Worm (Caenorhabditis elegans) whole organism, late embryonic: Measurements from ENCODE around the gene srd-21.

Experiments used
- C08G9.2 ChIP-seq: sonication (generic microtip); optimal IDR thresholded peaks from 2 replicates; lab custom pipeline; 2016; ENCODE audit warnings: mild to moderate bottlenecking, missing genetic modification characterization, moderate library complexity, missing compliant biosample characterization
- K02D7.2 ChIP-seq: sonication (generic microtip); optimal IDR thresholded peaks from 2 replicates; lab custom pipeline; 2017; ENCODE audit warnings: mild to moderate bottlenecking, missing genetic modification characterization, missing compliant biosample characterization
- Y22D7AL.16 ChIP-seq: sonication (generic microtip); optimal IDR thresholded peaks from 2 replicates; lab custom pipeline; 2016; ENCODE audit warnings: missing genetic modification characterization, missing compliant biosample characterization
- ama-1 ChIP-seq: fragments of 150-350 bp; optimal IDR thresholded peaks from 2 replicates; lab custom pipeline; 2014
- ceh-19 ChIP-seq: fragments of 200-800 bp; sonication (Bioruptor generic); optimal IDR thresholded peaks from 2 replicates; lab custom pipeline; 2018; ENCODE audit warnings: mild to moderate bottlenecking, missing genetic modification characterization, missing compliant biosample characterization
- ceh-24 ChIP-seq: sonication (generic microtip); optimal IDR thresholded peaks from 2 replicates; lab custom pipeline; 2016; ENCODE audit warnings: mild to moderate bottlenecking, missing genetic modification characterization, missing compliant biosample characterization
- ceh-30 ChIP-seq: fragments of 150-350 bp; optimal IDR thresholded peaks from 2 replicates; lab custom pipeline; 2014; ENCODE audit warnings: missing biosample characterization, missing genetic modification characterization
- ceh-34 ChIP-seq: sonication (generic microtip); optimal IDR thresholded peaks from 2 replicates; lab custom pipeline; 2016; ENCODE audit warnings: mild to moderate bottlenecking, missing genetic modification characterization, missing compliant biosample characterization
- ceh-45 ChIP-seq: fragments of 200-800 bp; sonication (Bioruptor generic); IDR thresholded peaks from 2 replicates; pipeline ENCODE4 v1.3.6; 2022; ENCODE audit warnings: missing genetic modification reagents, missing genetic modification characterization, missing compliant biosample characterization
- ceh-48 ChIP-seq: sonication (generic microtip); optimal IDR thresholded peaks from 2 replicates; lab custom pipeline; 2016; ENCODE audit warnings: missing genetic modification characterization, inconsistent platforms, missing compliant biosample characterization
- che-1 ChIP-seq: sonication (generic microtip); optimal IDR thresholded peaks from 2 replicates; lab custom pipeline; 2016; ENCODE audit warnings: mild to moderate bottlenecking, missing genetic modification characterization, missing compliant biosample characterization
- elt-2 ChIP-seq: sonication (generic microtip); optimal IDR thresholded peaks from 2 replicates; lab custom pipeline; 2016; ENCODE audit warnings: missing genetic modification reagents, missing genetic modification characterization, missing compliant biosample characterization
- elt-4 ChIP-seq: sonication (generic microtip); optimal IDR thresholded peaks from 2 replicates; lab custom pipeline; 2016; ENCODE audit warnings: missing genetic modification characterization, missing compliant biosample characterization
- eyg-1 ChIP-seq: sonication (generic microtip); optimal IDR thresholded peaks from 2 replicates; lab custom pipeline; 2016; ENCODE audit warnings: missing genotype, missing genetic modification characterization, missing compliant biosample characterization
- fax-1 ChIP-seq: sonication (generic microtip); optimal IDR thresholded peaks from 2 replicates; lab custom pipeline; 2016; ENCODE audit warnings: missing genotype, missing genetic modification characterization, missing compliant biosample characterization
- hlh-13 ChIP-seq: fragments of 200-800 bp; sonication (Bioruptor generic); optimal IDR thresholded peaks from 2 replicates; lab custom pipeline; 2018; ENCODE audit warnings: mild to moderate bottlenecking, missing genetic modification characterization, missing compliant biosample characterization
- hlh-15 ChIP-seq: sonication (generic microtip); optimal IDR thresholded peaks from 2 replicates; lab custom pipeline; 2016; ENCODE audit warnings: missing genetic modification characterization, missing compliant biosample characterization
- hlh-30 ChIP-seq: sonication (generic microtip); optimal IDR thresholded peaks from 2 replicates; lab custom pipeline; 2017; ENCODE audit warnings: antibody characterized with exemption, missing genetic modification characterization, missing compliant biosample characterization; ENCODE audit not compliant: insufficient read depth
- hlh-8 ChIP-seq: sonication (generic microtip); optimal IDR thresholded peaks from 2 replicates; lab custom pipeline; 2016; ENCODE audit warnings: missing genotype, missing genetic modification characterization, missing compliant biosample characterization
- lin-11 ChIP-seq: fragments of 200-800 bp; sonication (Bioruptor generic); optimal IDR thresholded peaks from 2 replicates; lab custom pipeline; 2018; ENCODE audit warnings: mild to moderate bottlenecking, missing genetic modification characterization, missing compliant biosample characterization
- madf-2 ChIP-seq: sonication (generic microtip); optimal IDR thresholded peaks from 2 replicates; lab custom pipeline; 2017; ENCODE audit warnings: missing genetic modification characterization, missing compliant biosample characterization
- mec-3 ChIP-seq: sonication (generic microtip); optimal IDR thresholded peaks from 2 replicates; lab custom pipeline; 2016; ENCODE audit warnings: borderline replicate concordance, missing genetic modification characterization, missing compliant biosample characterization
- nfya-1 ChIP-seq: sonication (generic microtip); optimal IDR thresholded peaks from 2 replicates; lab custom pipeline; 2017; ENCODE audit warnings: missing genetic modification characterization, mild to moderate bottlenecking, missing compliant biosample characterization, antibody characterized with exemption, moderate library complexity
- nhr-11 ChIP-seq: fragments of 150-350 bp; optimal IDR thresholded peaks from 2 replicates; lab custom pipeline; 2014; ENCODE audit warnings: missing biosample characterization, missing genetic modification characterization
- pag-3 ChIP-seq: sonication (generic microtip); optimal IDR thresholded peaks from 2 replicates; lab custom pipeline; 2016; ENCODE audit warnings: missing compliant biosample characterization, missing genetic modification characterization, borderline replicate concordance
- pat-9 ChIP-seq: fragments of 200-800 bp; sonication (Bioruptor generic); optimal IDR thresholded peaks from 2 replicates; lab custom pipeline; 2018; ENCODE audit warnings: mild to moderate bottlenecking, missing genetic modification characterization, moderate library complexity, missing compliant biosample characterization
- pax-1 ChIP-seq: fragments of 150-350 bp; optimal IDR thresholded peaks from 2 replicates; lab custom pipeline; 2014; ENCODE audit warnings: missing biosample characterization, missing genetic modification characterization
- rnt-1 ChIP-seq: sonication (generic microtip); optimal IDR thresholded peaks from 2 replicates; lab custom pipeline; 2016; ENCODE audit warnings: missing genetic modification characterization, missing compliant biosample characterization
- sox-2 ChIP-seq: fragments of 200-800 bp; sonication (Bioruptor generic); IDR thresholded peaks from 2 replicates; pipeline ENCODE4 v1.3.6; 2022; ENCODE audit warnings: missing genetic modification reagents, missing genetic modification characterization, missing compliant biosample characterization
- sox-4 ChIP-seq: sonication (generic microtip); optimal IDR thresholded peaks from 2 replicates; lab custom pipeline; 2017; ENCODE audit warnings: mild to moderate bottlenecking, missing genetic modification characterization, inconsistent platforms, missing compliant biosample characterization
- tbx-2 ChIP-seq: sonication (generic microtip); optimal IDR thresholded peaks from 2 replicates; lab custom pipeline; 2016; ENCODE audit warnings: missing genetic modification characterization, missing compliant biosample characterization
- tbx-7 ChIP-seq: sonication (generic microtip); optimal IDR thresholded peaks from 2 replicates; lab custom pipeline; 2016; ENCODE audit warnings: missing genotype, missing genetic modification characterization, missing compliant biosample characterization
- unc-3 ChIP-seq, 2 experiments: fragments of 200-800 bp in 1 of 2; sonication (Bioruptor generic) in 1 of 2; sonication (generic microtip) in 1 of 2; conservative IDR thresholded peaks in 1 of 2; optimal IDR thresholded peaks in 1 of 2; 2 replicates each; pipeline versions ENCODE4 v1.3.6 to Lab custom; 2016 to 2022; ENCODE audit warnings: missing compliant biosample characterization in 2 of 2, missing genetic modification characterization in 2 of 2, missing genetic modification reagents in 1 of 2
- unc-42 ChIP-seq: sonication (generic microtip); optimal IDR thresholded peaks from 2 replicates; lab custom pipeline; 2016; ENCODE audit warnings: missing genotype, missing genetic modification characterization, missing compliant biosample characterization
- ztf-16 ChIP-seq: sonication (generic microtip); optimal IDR thresholded peaks from 2 replicates; lab custom pipeline; 2017; ENCODE audit warnings: missing genetic modification characterization, missing compliant biosample characterization

srd-21 gene

DNA sequence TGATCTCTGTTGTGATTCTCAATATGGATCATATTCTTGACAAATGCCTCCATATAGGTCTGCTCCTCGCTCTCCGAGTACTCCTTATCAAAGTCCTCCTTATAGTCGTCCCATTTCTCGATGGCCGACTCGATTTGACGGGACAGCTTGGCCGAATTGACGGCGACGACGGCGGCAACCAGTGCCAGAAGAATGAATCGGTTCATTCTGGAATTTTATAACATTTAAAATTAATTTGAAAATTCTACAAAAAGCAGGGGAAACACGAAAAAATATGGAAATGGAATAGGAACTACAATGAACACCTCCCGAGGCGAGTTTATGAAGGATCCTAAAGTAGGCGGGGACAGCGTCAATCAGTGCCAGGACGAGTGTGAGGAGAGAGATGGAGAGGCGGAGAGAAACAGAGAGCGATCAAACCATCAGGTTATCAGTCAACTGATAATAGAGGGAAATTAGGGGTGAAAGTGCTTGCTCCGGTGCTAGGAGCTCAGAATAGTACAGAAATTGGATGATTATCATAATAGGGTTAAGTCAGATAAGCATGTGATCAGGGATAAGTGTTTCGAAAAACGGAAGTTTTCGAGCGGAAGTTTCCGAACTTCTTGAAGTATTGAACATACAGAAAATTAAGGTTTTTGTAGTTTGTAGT is 34.4 kb upstream of the srd-21 start, which contains the start of gene cpl-1:
TSS of gene cpl-1 (minus strand) at position 207 of the 652 bp plus-strand sequence.
- TF ChIP-seq hlh-13 (GFP tag; lab: Kevin White, UChicago) (no peak), elt-2 (tag; lab: Kevin White, UChicago) (peak; percentile 82), pax-1 (tag; lab: Kevin White, UChicago) (no peak), unc-3 (GFP tag; conservative IDR thresholded peaks at IDR 0.05; lab: Robert Waterston, UW) (no peak), unc-3 (tag; optimal IDR thresholded peaks at IDR 0.05; lab: Kevin White, UChicago) (no peak)

DNA sequence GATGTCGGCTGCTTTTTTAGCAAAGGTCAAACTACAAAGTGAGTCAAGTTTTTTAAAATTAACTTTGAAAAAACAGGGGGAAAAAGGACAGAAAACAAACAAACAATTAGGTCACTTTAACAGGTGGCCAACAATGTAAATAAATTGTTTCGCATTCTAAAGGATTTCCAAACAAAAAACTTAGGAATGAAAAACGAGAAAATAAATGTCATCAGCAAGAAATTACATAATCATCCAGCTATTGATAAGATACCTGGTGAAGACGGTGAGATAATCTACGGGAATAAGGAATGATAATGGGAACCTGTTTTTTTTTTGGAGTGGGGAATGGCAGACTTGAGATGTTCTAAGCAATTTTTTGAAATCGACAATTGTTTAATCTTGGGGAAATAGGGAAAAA is 33.6 kb upstream of the srd-21 start:
- TF ChIP-seq elt-2 (tag; lab: Kevin White, UChicago) (peak; percentile 50), sox-2 (GFP tag; lab: Robert Waterston, UW) (no peak)
- TF ChIP-seq, all 69 proteins: peak for 1

DNA sequence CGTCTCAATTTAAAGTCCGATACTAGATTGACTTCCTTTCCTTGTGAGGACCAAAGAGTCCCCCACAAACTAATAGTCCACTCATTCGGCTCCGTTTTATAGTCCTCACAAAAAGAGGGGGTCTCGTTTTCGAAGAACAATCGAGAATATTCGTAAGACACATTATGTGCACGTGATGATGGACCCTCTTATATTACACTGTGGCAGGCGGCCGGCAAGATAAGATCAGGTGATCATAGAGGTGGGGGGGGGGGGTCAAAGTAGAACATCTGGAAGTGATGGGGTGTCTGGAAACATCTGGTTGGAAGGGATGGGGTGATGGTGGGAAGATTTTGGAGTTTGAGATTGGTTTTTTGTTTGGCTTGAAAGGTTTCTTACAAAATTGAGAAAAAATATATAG is 31.3 kb upstream of the srd-21 start:
- TF ChIP-seq sox-4 (tag; lab: Kevin White, UChicago) = no peak
- TF ChIP-seq unc-42 (tag; lab: Kevin White, UChicago) = no peak
- no peak for TF ChIP-seq tbx-2 (tag; lab: Kevin White, UChicago)
- TF ChIP-seq C08G9.2 (tag; lab: Kevin White, UChicago) = no peak
- TF ChIP-seq pat-9 (tag; lab: Kevin White, UChicago) = peak; percentile 5
- TF ChIP-seq che-1 (tag; lab: Kevin White, UChicago) = no peak
- no peak for TF ChIP-seq madf-2
- TF ChIP-seq fax-1 = no peak
- peak; percentile 28 for TF ChIP-seq hlh-8 (tag; lab: Kevin White, UChicago)
- no peak for TF ChIP-seq Y22D7AL.16
- peak; percentile 84 for TF ChIP-seq hlh-30
- TF ChIP-seq unc-3 (GFP tag; conservative IDR thresholded peaks at IDR 0.05; lab: Robert Waterston, UW) = no peak
- TF ChIP-seq unc-3 (tag; optimal IDR thresholded peaks at IDR 0.05; lab: Kevin White, UChicago) = no peak
- no peak for TF ChIP-seq ama-1 (lab: Kevin White, UChicago)
- no peak for TF ChIP-seq nhr-11
- TF ChIP-seq mec-3 (tag; lab: Kevin White, UChicago) = no peak
- TF ChIP-seq tbx-7 (tag; lab: Kevin White, UChicago) = no peak
- TF ChIP-seq K02D7.2 = no peak
- TF ChIP-seq pag-3 (tag; lab: Kevin White, UChicago) = no peak
- TF ChIP-seq rnt-1 (tag; lab: Kevin White, UChicago) = peak; percentile 13
- no peak for TF ChIP-seq ceh-48
- no peak for TF ChIP-seq pax-1 (tag; lab: Kevin White, UChicago)
- TF ChIP-seq sox-2 (GFP tag; lab: Robert Waterston, UW) = no peak
- TF ChIP-seq lin-11 (tag; lab: Kevin White, UChicago) = no peak

DNA sequence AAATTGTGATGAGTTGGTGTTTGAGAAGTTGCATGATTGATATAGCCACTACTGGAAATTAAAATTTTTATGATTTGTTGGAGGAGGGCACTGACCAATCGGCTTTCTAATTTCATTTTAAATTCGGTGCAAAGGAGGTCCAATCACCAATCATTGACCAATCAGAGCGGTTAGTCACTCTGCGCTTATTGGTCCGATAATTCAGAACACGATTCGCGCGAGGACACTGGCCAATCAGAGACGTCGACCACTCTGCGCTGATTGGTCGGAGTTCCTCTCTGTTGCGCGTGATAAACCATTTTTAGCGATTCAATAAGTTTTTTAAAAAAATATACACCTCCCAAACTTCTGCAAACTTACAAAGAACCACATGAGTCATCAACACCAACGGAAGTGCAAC is 29.9 kb upstream of the srd-21 start:
- TF ChIP-seq hlh-13 (GFP tag; lab: Kevin White, UChicago) (no peak), elt-4 (tag; lab: Kevin White, UChicago) (no peak), nfya-1 (peak; percentile 64)

DNA sequence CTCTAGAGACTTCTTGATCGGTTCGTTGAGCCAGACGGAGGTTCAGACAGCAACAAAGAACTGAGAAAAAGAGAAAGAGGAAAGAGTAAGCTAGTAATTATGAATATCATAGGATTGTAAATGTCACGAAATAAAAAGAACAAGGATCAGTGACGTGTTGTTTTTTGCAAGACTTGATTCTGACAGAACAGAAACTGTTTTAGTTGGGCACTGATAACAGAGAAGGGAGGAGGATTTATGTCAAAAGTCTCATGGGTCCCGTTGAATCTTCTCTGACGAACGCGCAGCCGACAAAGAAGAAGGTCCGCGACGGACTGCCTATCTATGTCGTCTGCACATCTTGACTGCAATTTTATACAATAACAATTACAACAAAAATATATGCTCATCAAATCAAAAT is 29.1 kb upstream of the srd-21 start, which contains the start of gene T03E6.9:
TSS of gene T03E6.9 (minus strand) at position 101 of the 400 bp plus-strand sequence.
- TF ChIP-seq eyg-1 (tag; lab: Kevin White, UChicago) (no peak), ceh-19 (GFP tag; lab: Kevin White, UChicago) (no peak), ztf-16 (tag; lab: Kevin White, UChicago) (no peak), ceh-24 (tag; lab: Kevin White, UChicago) (no peak), tbx-7 (tag; lab: Kevin White, UChicago) (no peak), ceh-45 (GFP tag; lab: Robert Waterston, UW) (no peak), pax-1 (tag; lab: Kevin White, UChicago) (no peak), ceh-34 (tag; lab: Kevin White, UChicago) (no peak), ceh-30 (no peak), Y22D7AL.16 (no peak), hlh-15 (tag; lab: Kevin White, UChicago) (no peak)
- TF ChIP-seq, all 69 proteins: peak for 0
